Worm (Caenorhabditis elegans) whole organism, L3 larva: ENCODE data around the gene suf-1.

Experiments used
- R02D3.7 ChIP-seq: fragments of 150-350 bp; optimal IDR thresholded peaks from 2 replicates; lab custom pipeline; 2014; ENCODE audit warnings: missing biosample characterization, missing genetic modification characterization
- ZK546.5 ChIP-seq: sonication (generic microtip); optimal IDR thresholded peaks from 2 replicates; lab custom pipeline; 2017; ENCODE audit warnings: missing biosample characterization, missing genetic modification characterization
- aly-2 ChIP-seq: fragments of 150-350 bp; optimal IDR thresholded peaks from 2 replicates; lab custom pipeline; 2014; ENCODE audit warnings: missing biosample characterization, missing genetic modification characterization
- ceh-16 ChIP-seq: sonication (generic microtip); optimal IDR thresholded peaks from 2 replicates; lab custom pipeline; 2017; ENCODE audit warnings: missing biosample characterization, missing genetic modification characterization
- ceh-28 ChIP-seq: fragments of 150-350 bp; optimal IDR thresholded peaks from 2 replicates; lab custom pipeline; 2014; ENCODE audit warnings: missing biosample characterization, missing genetic modification reagents, missing genetic modification characterization
- ceh-82 ChIP-seq: fragments of 150-350 bp; optimal IDR thresholded peaks from 2 replicates; lab custom pipeline; 2014; ENCODE audit warnings: missing biosample characterization, missing genetic modification characterization
- ceh-9 ChIP-seq: sonication (generic microtip); optimal IDR thresholded peaks from 2 replicates; lab custom pipeline; 2018; ENCODE audit warnings: missing biosample characterization, missing genetic modification characterization
- daf-12 ChIP-seq: fragments of 150-350 bp; optimal IDR thresholded peaks from 2 replicates; lab custom pipeline; 2014; ENCODE audit warnings: missing biosample characterization, missing genetic modification reagents, missing genetic modification characterization
- elt-1 ChIP-seq: fragments of 150-350 bp; optimal IDR thresholded peaks from 2 replicates; lab custom pipeline; 2014; ENCODE audit warnings: missing biosample characterization, missing genetic modification characterization
- elt-2 ChIP-seq: sonication (generic microtip); optimal IDR thresholded peaks from 2 replicates; lab custom pipeline; 2016; ENCODE audit warnings: missing genetic modification reagents, mild to moderate bottlenecking, missing genetic modification characterization, missing compliant biosample characterization
- eor-1 ChIP-seq, 2 experiments: fragments of 150-350 bp; optimal IDR thresholded peaks; 2 replicates each; lab custom pipeline; 2014 to 2018; ENCODE audit warnings: missing biosample characterization in 2 of 2, missing genetic modification characterization in 2 of 2
- fkh-10 ChIP-seq: sonication (generic microtip); optimal IDR thresholded peaks from 2 replicates; lab custom pipeline; 2017; ENCODE audit warnings: missing biosample characterization, missing genetic modification reagents, missing genetic modification characterization
- fkh-2 ChIP-seq: fragments of 150-350 bp; optimal IDR thresholded peaks from 2 replicates; lab custom pipeline; 2014; ENCODE audit warnings: missing biosample characterization, missing genetic modification reagents, missing genetic modification characterization
- fos-1 ChIP-seq: fragments of 150-350 bp; optimal IDR thresholded peaks from 2 replicates; lab custom pipeline; 2014; ENCODE audit warnings: missing biosample characterization, missing genetic modification characterization
- hmg-11 ChIP-seq: sonication (generic microtip); optimal IDR thresholded peaks from 2 replicates; lab custom pipeline; 2016; ENCODE audit warnings: missing genetic modification characterization, missing compliant biosample characterization
- jun-1 ChIP-seq: fragments of 150-350 bp; optimal IDR thresholded peaks from 2 replicates; lab custom pipeline; 2014; ENCODE audit warnings: missing biosample characterization, missing genetic modification reagents, missing genetic modification characterization
- lin-15B ChIP-seq: fragments of 150-350 bp; optimal IDR thresholded peaks from 2 replicates; lab custom pipeline; 2014; ENCODE audit warnings: missing biosample characterization, missing genetic modification characterization
- lsy-12 ChIP-seq: sonication (generic microtip); optimal IDR thresholded peaks from 2 replicates; lab custom pipeline; 2016; ENCODE audit warnings: mild to moderate bottlenecking, missing genetic modification characterization, missing compliant biosample characterization
- mml-1 ChIP-seq: fragments of 150-350 bp; sonication (generic microtip); optimal IDR thresholded peaks from 3 replicates; lab custom pipeline; 2014; ENCODE audit warnings: missing biosample characterization, missing genetic modification characterization
- nfya-1 ChIP-seq: sonication (generic microtip); optimal IDR thresholded peaks from 2 replicates; lab custom pipeline; 2017; ENCODE audit warnings: missing genetic modification characterization, mild to moderate bottlenecking, missing compliant biosample characterization, antibody characterized with exemption, moderate library complexity; ENCODE audit not compliant: insufficient read depth
- nhr-11 ChIP-seq: fragments of 150-350 bp; optimal IDR thresholded peaks from 2 replicates; lab custom pipeline; 2014; ENCODE audit warnings: missing biosample characterization, missing genetic modification characterization
- nhr-12 ChIP-seq: fragments of 150-350 bp; optimal IDR thresholded peaks from 2 replicates; lab custom pipeline; 2014; ENCODE audit warnings: missing biosample characterization, missing genetic modification characterization
- nhr-237 ChIP-seq: fragments of 150-350 bp; optimal IDR thresholded peaks from 2 replicates; lab custom pipeline; 2014; ENCODE audit warnings: missing biosample characterization, missing genetic modification characterization
- nhr-25 ChIP-seq: sonication (generic microtip); optimal IDR thresholded peaks from 2 replicates; lab custom pipeline; 2017; ENCODE audit warnings: missing biosample characterization, missing genetic modification characterization
- nhr-28 ChIP-seq: fragments of 150-350 bp; optimal IDR thresholded peaks from 2 replicates; lab custom pipeline; 2014; ENCODE audit warnings: missing biosample characterization, missing genetic modification characterization
- nhr-43 ChIP-seq: sonication (generic microtip); optimal IDR thresholded peaks from 2 replicates; lab custom pipeline; 2016; ENCODE audit warnings: mild to moderate bottlenecking, missing genetic modification characterization, missing compliant biosample characterization; ENCODE audit not compliant: poor library complexity, severe bottlenecking
- nhr-67 ChIP-seq: fragments of 150-350 bp; optimal IDR thresholded peaks from 2 replicates; lab custom pipeline; 2014; ENCODE audit warnings: missing biosample characterization, missing genetic modification characterization
- nhr-77 ChIP-seq: fragments of 150-350 bp; optimal IDR thresholded peaks from 2 replicates; lab custom pipeline; 2014; ENCODE audit warnings: missing biosample characterization, missing genetic modification characterization
- pha-4 ChIP-seq: fragments of 150-350 bp; optimal IDR thresholded peaks from 2 replicates; lab custom pipeline; 2014; ENCODE audit warnings: missing biosample characterization, missing genetic modification reagents, missing genetic modification characterization
- pqm-1 ChIP-seq: fragments of 150-350 bp; optimal IDR thresholded peaks from 2 replicates; lab custom pipeline; 2017; ENCODE audit warnings: missing biosample characterization, missing genetic modification characterization, inconsistent platforms
- skn-1 ChIP-seq: fragments of 150-350 bp; optimal IDR thresholded peaks from 2 replicates; lab custom pipeline; 2014; ENCODE audit warnings: missing biosample characterization, missing genetic modification characterization
- snpc-4 ChIP-seq: fragments of 150-350 bp; optimal IDR thresholded peaks from 2 replicates; lab custom pipeline; 2014; ENCODE audit warnings: missing biosample characterization, missing genetic modification characterization
- unc-62 ChIP-seq: fragments of 150-350 bp; sonication (generic microtip); optimal IDR thresholded peaks from 4 replicates; lab custom pipeline; 2014; ENCODE audit warnings: missing biosample characterization, missing genetic modification reagents, missing genetic modification characterization
- zag-1 ChIP-seq: fragments of 150-350 bp; optimal IDR thresholded peaks from 2 replicates; lab custom pipeline; 2014; ENCODE audit warnings: missing biosample characterization, missing genetic modification characterization

suf-1 gene

DNA sequence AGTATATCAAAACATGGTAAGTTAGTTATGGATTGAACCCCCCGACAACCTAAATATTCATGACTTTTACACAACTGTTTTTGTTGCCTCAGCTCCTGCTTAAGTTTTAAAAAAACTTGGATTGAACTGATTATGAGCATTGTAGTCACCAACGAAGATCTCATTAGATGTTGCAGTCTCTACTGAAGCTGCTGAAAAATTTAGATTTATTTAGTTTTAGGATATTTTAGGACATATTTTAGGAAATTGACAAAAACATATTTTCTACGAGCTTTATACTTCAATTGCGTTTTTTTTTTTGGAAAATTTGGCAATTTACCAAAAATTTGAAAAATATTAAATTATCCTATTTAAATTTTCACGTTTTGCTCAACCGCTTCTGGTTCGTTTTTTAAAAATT is 41.6 kb upstream of the suf-1 start, which contains the start of gene F54C9.14:
TSS of gene F54C9.14 (plus strand) at position 301 of the 400 bp plus-strand sequence.
- TF ChIP-seq nfya-1 (tag; lab: Kevin White, UChicago), result no peak

DNA sequence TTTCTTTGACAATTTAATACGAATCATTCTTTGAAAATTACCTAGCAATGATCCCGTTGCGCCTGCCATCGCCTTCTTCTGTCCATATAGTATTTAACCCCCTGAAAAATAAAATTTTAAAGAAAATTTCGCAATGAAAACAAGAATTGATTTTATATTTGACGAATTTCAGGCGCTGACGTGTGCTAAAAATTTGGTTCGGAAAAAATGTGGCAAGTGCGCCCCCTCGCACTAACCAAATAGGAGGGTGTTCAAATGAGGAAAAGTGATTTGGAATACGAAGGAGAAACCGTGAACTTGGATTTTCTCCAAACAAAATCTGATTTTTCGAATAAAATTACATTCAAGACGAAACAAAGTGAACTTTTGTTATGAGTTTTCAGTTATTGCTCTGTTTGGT is 37.6 kb upstream of the suf-1 start, which contains the start of gene stc-1:
TSS of gene stc-1 (minus strand) at position 101 of the 400 bp plus-strand sequence.
- TF ChIP-seq nhr-77, result no peak
- no peak for TF ChIP-seq ZK546.5 (tag; lab: Kevin White, UChicago)
- TF ChIP-seq nhr-28 (tag; lab: Kevin White, UChicago), result no peak
- no peak for TF ChIP-seq fkh-2 (tag; lab: Kevin White, UChicago)
- no peak for TF ChIP-seq nhr-25
- TF ChIP-seq mml-1 (tag; lab: Kevin White, UChicago), result no peak
- TF ChIP-seq lsy-12 (tag; lab: Kevin White, UChicago), result no peak
- TF ChIP-seq jun-1 (tag; lab: Kevin White, UChicago), result no peak
- peak; percentile 51 for TF ChIP-seq lin-15B (tag; lab: Kevin White, UChicago)
- peak; percentile 45 for TF ChIP-seq pqm-1 (tag; lab: Kevin White, UChicago)
- TF ChIP-seq nfya-1 (tag; lab: Kevin White, UChicago), result peak; percentile 55
- peak; percentile 52 for TF ChIP-seq pha-4 (tag; lab: Kevin White, UChicago)
- TF ChIP-seq nhr-12 (tag; lab: Kevin White, UChicago), result no peak
- no peak for TF ChIP-seq fos-1 (tag; lab: Kevin White, UChicago)
- TF ChIP-seq elt-2, result peak; percentile 25
- no peak for TF ChIP-seq skn-1 (tag; lab: Kevin White, UChicago)
- no peak for TF ChIP-seq ceh-9 (tag; lab: Kevin White, UChicago)
- TF ChIP-seq ceh-16 (tag; lab: Kevin White, UChicago), result no peak
- TF ChIP-seq nhr-11 (tag; lab: Kevin White, UChicago), result no peak
- no peak for TF ChIP-seq zag-1 (tag; lab: Kevin White, UChicago)
- no peak for TF ChIP-seq fkh-10 (GFP tag; lab: Kevin White, UChicago)
- TF ChIP-seq daf-12 (tag; lab: Kevin White, UChicago), result no peak
- TF ChIP-seq ceh-28 (tag; lab: Kevin White, UChicago), result peak; percentile 1
- TF ChIP-seq hmg-11, result no peak
- no peak for TF ChIP-seq ceh-82

- TF ChIP-seq nhr-237 (tag; lab: Kevin White, UChicago) (no peak), snpc-4 (no peak), fos-1 (tag; lab: Kevin White, UChicago) (no peak), nhr-11 (tag; lab: Kevin White, UChicago) (no peak), pha-4 (tag; lab: Kevin White, UChicago) (peak; percentile 80), pqm-1 (tag; lab: Kevin White, UChicago) (peak; percentile 98), ceh-16 (tag; lab: Kevin White, UChicago) (no peak), unc-62 (GFP tag; lab: Kevin White, UChicago) (no peak), fkh-2 (tag; lab: Kevin White, UChicago) (no peak), zag-1 (tag; lab: Kevin White, UChicago) (no peak), nhr-67 (tag; lab: Kevin White, UChicago) (no peak), ceh-9 (tag; lab: Kevin White, UChicago) (no peak), aly-2 (no peak), ZK546.5 (tag; lab: Kevin White, UChicago) (no peak), jun-1 (tag; lab: Kevin White, UChicago) (peak; percentile 55), nhr-43 (no peak), R02D3.7 (tag; lab: Kevin White, UChicago) (no peak), lsy-12 (tag; lab: Kevin White, UChicago) (no peak), elt-1 (tag; lab: Kevin White, UChicago) (no peak), elt-2 (peak; percentile 95)
Measured at ce11 chrII:8566806-8567266, 36.8 kb upstream of the suf-1 start, which contains the start of gene F54C9.3. TSS of gene F54C9.3 (minus strand) at chrII:8566856.

ce11 chrII:8568234-8568969 is 35.2 kb upstream of the suf-1 start:
- TF ChIP-seq eor-1 (tag; optimal IDR thresholded peaks at IDR 0.05; lab: Kevin White, UChicago), result no peak
